Fruit fly (Drosophila melanogaster) Kc167 (cell line): ENCODE results near the gene CG11106.

Experiments used
- Myc ChIP-seq: fragments of >200 bp; optimal IDR thresholded peaks from 2 replicates; lab custom pipeline; 2017; ENCODE audit warnings: missing external identifiers
- h ChIP-seq: fragments of >200 bp; optimal IDR thresholded peaks from 3 replicates; lab custom pipeline; 2018; ENCODE audit warnings: missing external identifiers

- TF ChIP-seq Myc (lab: Kevin White, UChicago) (no peak), h (lab: Kevin White, UChicago) (no peak)
Observed at dm6 chrX:11153413-11153812, 48.6 kb upstream of the CG11106 start.
